Fruit fly (Drosophila melanogaster) whole organism, prepupa: ENCODE data around the gene CG42857.

Experiments used
- Blimp-1 ChIP-seq: fragments of 200-800 bp; sonication (Bioruptor generic); optimal IDR thresholded peaks from 3 replicates; lab custom pipeline; 2017; ENCODE audit warnings: missing biosample characterization, missing genetic modification characterization, mild to moderate bottlenecking, moderate library complexity, missing genetic modification reagents
- CG10631 ChIP-seq: fragments of 200-800 bp; sonication (Bioruptor generic); optimal IDR thresholded peaks from 2 replicates; lab custom pipeline; 2016; ENCODE audit warnings: missing biosample characterization, missing genetic modification characterization
- CG11902 ChIP-seq: fragments of 200-800 bp; sonication (Bioruptor generic); optimal IDR thresholded peaks from 3 replicates; lab custom pipeline; 2016; ENCODE audit warnings: missing biosample characterization, missing genetic modification characterization
- CG16779 ChIP-seq: fragments of 200-800 bp; sonication (Bioruptor generic); optimal IDR thresholded peaks from 3 replicates; lab custom pipeline; 2017; ENCODE audit warnings: missing biosample characterization, mild to moderate bottlenecking, missing genetic modification characterization
- CG3032 ChIP-seq: fragments of 200-800 bp; optimal IDR thresholded peaks from 2 replicates; lab custom pipeline; 2019; ENCODE audit warnings: missing biosample characterization, mild to moderate bottlenecking, missing genetic modification characterization, moderate library complexity
- CG31627 ChIP-seq: fragments of 200-800 bp; sonication (Bioruptor generic); optimal IDR thresholded peaks from 3 replicates; lab custom pipeline; 2016; ENCODE audit warnings: missing biosample characterization, missing genetic modification characterization
- CG32006 ChIP-seq: fragments of 200-800 bp; sonication (Bioruptor generic); optimal IDR thresholded peaks from 3 replicates; lab custom pipeline; 2017; ENCODE audit warnings: missing biosample characterization, mild to moderate bottlenecking, missing genetic modification characterization
- CG34406 ChIP-seq: fragments of 200-800 bp; sonication (Bioruptor generic); optimal IDR thresholded peaks from 3 replicates; lab custom pipeline; 2016; ENCODE audit warnings: missing biosample characterization, missing genetic modification characterization
- CG6163 ChIP-seq: fragments of 200-800 bp; sonication (Bioruptor generic); IDR thresholded peaks from 3 replicates; pipeline ENCODE4 v1.3.6; 2022; ENCODE audit warnings: missing biosample characterization, missing genetic modification characterization
- CG6276 ChIP-seq: fragments of 200-800 bp; sonication (Bioruptor generic); optimal IDR thresholded peaks from 2 replicates; lab custom pipeline; 2017; ENCODE audit warnings: missing biosample characterization, mild to moderate bottlenecking, missing genetic modification characterization
- CG6808 ChIP-seq: fragments of 200-800 bp; sonication (Bioruptor generic); optimal IDR thresholded peaks from 3 replicates; lab custom pipeline; 2017; ENCODE audit warnings: missing biosample characterization, missing genetic modification characterization, mild to moderate bottlenecking, moderate library complexity, missing genetic modification reagents
- CG6854 ChIP-seq: fragments of 200-800 bp; sonication (Bioruptor generic); optimal IDR thresholded peaks from 2 replicates; lab custom pipeline; 2017; ENCODE audit warnings: missing biosample characterization, mild to moderate bottlenecking, missing genetic modification characterization
- CG7368 ChIP-seq: fragments of 200-800 bp; sonication (Bioruptor generic); optimal IDR thresholded peaks from 3 replicates; lab custom pipeline; 2016; ENCODE audit warnings: missing biosample characterization, missing genetic modification characterization
- CG8119 ChIP-seq: fragments of 200-800 bp; sonication (Bioruptor generic); IDR thresholded peaks from 3 replicates; pipeline ENCODE4 v1.3.6; 2022; ENCODE audit warnings: missing biosample characterization, missing genetic modification characterization
- Eip78C ChIP-seq: fragments of 200-800 bp; sonication (Bioruptor generic); peaks from one replicate; lab custom pipeline; 2016; ENCODE audit warnings: missing biosample characterization, missing genetic modification characterization
- Eip93F ChIP-seq: fragments of 200-800 bp; sonication (Bioruptor generic); optimal IDR thresholded peaks from 2 replicates; lab custom pipeline; 2016; ENCODE audit warnings: missing biosample characterization, mild to moderate bottlenecking, missing genetic modification characterization
- Ets96B ChIP-seq: fragments of 200-800 bp; optimal IDR thresholded peaks from 2 replicates; lab custom pipeline; 2019; ENCODE audit warnings: missing biosample characterization, mild to moderate bottlenecking, missing genetic modification characterization, moderate library complexity
- Lpt ChIP-seq: fragments of 200-800 bp; sonication (Bioruptor generic); optimal IDR thresholded peaks from 3 replicates; lab custom pipeline; 2016; ENCODE audit warnings: missing biosample characterization, missing genetic modification characterization
- Met ChIP-seq: fragments of 200-800 bp; sonication (Bioruptor generic); optimal IDR thresholded peaks from 3 replicates; lab custom pipeline; 2016; ENCODE audit warnings: missing biosample characterization, missing genetic modification characterization
- OdsH ChIP-seq: fragments of 200-800 bp; sonication (Bioruptor generic); optimal IDR thresholded peaks from 3 replicates; lab custom pipeline; 2016; ENCODE audit warnings: missing biosample characterization, missing genetic modification characterization
- Sox14 ChIP-seq: fragments of 200-800 bp; sonication (Bioruptor generic); optimal IDR thresholded peaks from 3 replicates; lab custom pipeline; 2016; ENCODE audit warnings: missing biosample characterization, missing genetic modification characterization
- Sox15 ChIP-seq: fragments of 200-800 bp; sonication (Bioruptor generic); optimal IDR thresholded peaks from 3 replicates; lab custom pipeline; 2016; ENCODE audit warnings: missing biosample characterization, missing genetic modification characterization
- acj6 ChIP-seq: fragments of 200-800 bp; sonication (Bioruptor generic); optimal IDR thresholded peaks from 3 replicates; lab custom pipeline; 2016; ENCODE audit warnings: missing biosample characterization, missing genetic modification characterization
- cyc ChIP-seq: fragments of 200-800 bp; sonication (Bioruptor generic); optimal IDR thresholded peaks from 3 replicates; lab custom pipeline; 2016; ENCODE audit warnings: missing biosample characterization, missing genetic modification characterization
- dac ChIP-seq: fragments of 200-800 bp; sonication (Bioruptor generic); optimal IDR thresholded peaks from 2 replicates; lab custom pipeline; 2017; ENCODE audit warnings: missing biosample characterization, mild to moderate bottlenecking, missing genetic modification characterization
- dsx ChIP-seq: fragments of 200-800 bp; optimal IDR thresholded peaks from 3 replicates; lab custom pipeline; 2019; ENCODE audit warnings: missing biosample characterization, mild to moderate bottlenecking, missing genetic modification characterization, moderate library complexity; ENCODE audit not compliant: poor library complexity, severe bottlenecking
- eg ChIP-seq: fragments of 200-800 bp; sonication (Bioruptor generic); IDR thresholded peaks from 3 replicates; pipeline ENCODE4 v1.3.6; 2022; ENCODE audit warnings: missing biosample characterization, missing genetic modification characterization
- esn ChIP-seq: fragments of 200-800 bp; sonication (Bioruptor generic); optimal IDR thresholded peaks from 2 replicates; lab custom pipeline; 2016; ENCODE audit warnings: missing biosample characterization, mild to moderate bottlenecking, missing genetic modification characterization, moderate library complexity
- fkh ChIP-seq: fragments of 200-800 bp; sonication (Bioruptor generic); optimal IDR thresholded peaks from 3 replicates; lab custom pipeline; 2017; ENCODE audit warnings: missing biosample characterization, mild to moderate bottlenecking, missing genetic modification characterization, moderate library complexity
- svp ChIP-seq: fragments of 200-800 bp; sonication (Bioruptor generic); peaks from one replicate; lab custom pipeline; 2016; ENCODE audit warnings: missing biosample characterization, missing genetic modification characterization
- vri ChIP-seq: fragments of 200-800 bp; sonication (Bioruptor generic); optimal IDR thresholded peaks from 3 replicates; lab custom pipeline; 2016; ENCODE audit warnings: missing biosample characterization, mild to moderate bottlenecking, missing genetic modification characterization

CG42857 gene

dm6 chr3R:9865854-9866396 lies 44.9 kb upstream of the CG42857 start:
- TF ChIP-seq CG6276 (GFP tag; lab: Kevin White, UChicago) = no peak
- TF ChIP-seq CG16779 (tag; lab: Kevin White, UChicago) = no peak
- no peak for TF ChIP-seq OdsH (GFP tag; lab: Kevin White, UChicago)
- TF ChIP-seq fkh (GFP tag; lab: Kevin White, UChicago) = peak; percentile 3
- TF ChIP-seq, all 60 proteins: peak for 1

dm6 chr3R:9860561-9860960 lies 39.6 kb upstream of the CG42857 start:
- TF ChIP-seq CG6854 = no peak
- no peak for TF ChIP-seq dsx
- no peak for TF ChIP-seq vri (GFP tag; lab: Kevin White, UChicago)
- TF ChIP-seq svp (GFP tag; lab: Kevin White, UChicago) = peak; percentile 20
- TF ChIP-seq CG6163 = no peak
- TF ChIP-seq CG10631 (GFP tag; lab: Kevin White, UChicago) = no peak
- no peak for TF ChIP-seq Blimp-1 (GFP tag; lab: Kevin White, UChicago)
- no peak for TF ChIP-seq CG34406
- no peak for TF ChIP-seq dac (GFP tag; lab: Kevin White, UChicago)
- no peak for TF ChIP-seq CG16779 (tag; lab: Kevin White, UChicago)
- peak; percentile 46 for TF ChIP-seq Eip78C (GFP tag; lab: Kevin White, UChicago)

dm6 chr3R:9857785-9858184 lies 36.8 kb upstream of the CG42857 start:
- peak; percentile 5 for TF ChIP-seq CG10631 (GFP tag; lab: Kevin White, UChicago)
- peak; percentile 25 for TF ChIP-seq CG32006 (GFP tag; lab: Kevin White, UChicago)
- TF ChIP-seq CG3032 (tag; lab: Kevin White, UChicago) = no peak
- 0 out of 3 replicates have a peak, but pooled peaks have one; percentile 33 for TF ChIP-seq CG8119 (GFP tag; lab: Robert Waterston, UW)
- peak; percentile 8 for TF ChIP-seq dsx
- TF ChIP-seq Eip78C (GFP tag; lab: Kevin White, UChicago) = peak; percentile 38
- no peak for TF ChIP-seq fkh (GFP tag; lab: Kevin White, UChicago)

- TF ChIP-seq CG7368 (peak; percentile 3), Met (no peak), CG16779 (tag; lab: Kevin White, UChicago) (no peak)
Observed at dm6 chr3R:9851653-9852052, 30.7 kb upstream of the CG42857 start.

dm6 chr3R:9823723-9824122 lies 2.7 kb upstream of the CG42857 start, which contains the start of gene CG34302:
TSS of gene CG34302 (minus strand) at chr3R:9823823.
- TF ChIP-seq CG11902 (GFP tag; lab: Kevin White, UChicago) (no peak), Sox15 (no peak), Lpt (GFP tag; lab: Kevin White, UChicago) (no peak), Ets96B (no peak), acj6 (no peak), cyc (GFP tag; lab: Kevin White, UChicago) (no peak), OdsH (GFP tag; lab: Kevin White, UChicago) (no peak), CG6854 (no peak), CG8119 (GFP tag; lab: Robert Waterston, UW) (no peak), CG6276 (GFP tag; lab: Kevin White, UChicago) (no peak), dac (GFP tag; lab: Kevin White, UChicago) (no peak)
- TF ChIP-seq, all 60 proteins: peak for 0

- TF ChIP-seq Ets96B (no peak), dsx (no peak), Sox14 (GFP tag; lab: Kevin White, UChicago) (no peak), esn (GFP tag; lab: Kevin White, UChicago) (no peak), CG6163 (no peak), CG16779 (tag; lab: Kevin White, UChicago) (no peak), cyc (GFP tag; lab: Kevin White, UChicago) (no peak), CG6808 (no peak), fkh (GFP tag; lab: Kevin White, UChicago) (no peak), OdsH (GFP tag; lab: Kevin White, UChicago) (no peak), CG34406 (no peak), CG11902 (GFP tag; lab: Kevin White, UChicago) (no peak), Blimp-1 (GFP tag; lab: Kevin White, UChicago) (no peak), vri (GFP tag; lab: Kevin White, UChicago) (no peak), Eip93F (GFP tag; lab: Kevin White, UChicago) (no peak), eg (GFP tag; lab: Robert Waterston, UW) (no peak), CG31627 (no peak)
Observed at dm6 chr3R:9819777-9820176, 1.2 kb downstream of the CG42857 start, which contains the start of gene CG9458. TSS of gene CG9458 (minus strand) at chr3R:9819877.
